Worm (Caenorhabditis elegans) whole organism, L3 larva: ENCODE measurements around the gene C14B1.2.

Source experiments
- elt-3 ChIP-seq, 3 experiments: fragments of 150-350 bp in 1 of 3; sonication (generic microtip) in 2 of 3; optimal IDR thresholded peaks; 2 replicates in 2 of 3; 4 replicates in 1 of 3; lab custom pipeline; 2014 to 2017; ENCODE audit warnings: missing biosample characterization in 3 of 3, missing genetic modification characterization in 3 of 3
- fkh-10 ChIP-seq: sonication (generic microtip); optimal IDR thresholded peaks from 2 replicates; lab custom pipeline; 2017; ENCODE audit warnings: missing biosample characterization, missing genetic modification reagents, missing genetic modification characterization
- nhr-77 ChIP-seq: fragments of 150-350 bp; optimal IDR thresholded peaks from 2 replicates; lab custom pipeline; 2014; ENCODE audit warnings: missing biosample characterization, missing genetic modification characterization

ce11 chrIII:3736302-3736701 lies 34.2 kb downstream of the C14B1.2 start, which contains the start of gene F34D10.4:
- TF ChIP-seq fkh-10 (no peak), nhr-77 (tag; lab: Kevin White, UChicago) (no peak), elt-3 (tag; optimal IDR thresholded peaks at IDR 0.05; lab: Kevin White, UChicago) (no peak)
